Worm (Caenorhabditis elegans): ENCODE data around the gene nduf-2.2.
A peak's percentile ranks its signal among the peaks of the same experiment; 100 is the strongest.

Gene nduf-2.2

ce11 chrIII:6462610-6463009 is 2.4 kb upstream of the nduf-2.2 start, which contains the start of gene T26A5.8 (continued):
- TF ChIP-seq fos-1 (tag; optimal IDR thresholded peaks at IDR 0.05) (no peak), nhr-41 (GFP tag; IDR thresholded peaks at IDR 0.05) (no peak), pha-4 (GFP tag; IDR thresholded peaks at IDR 0.05) (peak; percentile 52; the same call in 1 of the 2 replicates), pha-4 (tag; optimal IDR thresholded peaks at IDR 0.05) (no peak), lin-15B (tag; optimal IDR thresholded peaks at IDR 0.05) (no peak), duxl-1 (tag; optimal IDR thresholded peaks at IDR 0.05; ENCODE audit: poor library complexity) (peak; percentile 60), unc-39 (tag; optimal IDR thresholded peaks at IDR 0.05) (no peak), mdl-1 (tag; optimal IDR thresholded peaks at IDR 0.05) (no peak), nhr-11 (tag; optimal IDR thresholded peaks at IDR 0.05) (no peak), F49E8.2 (tag; optimal IDR thresholded peaks at IDR 0.05; ENCODE audit: borderline replicate concordance) (no peak), zfp-3 (GFP tag; conservative IDR thresholded peaks at IDR 0.05) (peak; percentile 43; the same call in 1 of the 2 replicates), lim-7 (GFP tag; IDR thresholded peaks at IDR 0.05) (no peak), lin-1 (GFP tag; IDR thresholded peaks at IDR 0.05) (0 out of 2 replicates have a peak, but pooled peaks have one; percentile 7), snpc-4 (tag; optimal IDR thresholded peaks at IDR 0.05) (no peak), ces-1 (GFP tag; optimal IDR thresholded peaks at IDR 0.05) (no peak), rbr-2 (tag; optimal IDR thresholded peaks at IDR 0.05) (no peak), egl-43 (GFP tag; IDR thresholded peaks at IDR 0.05) (no peak), tag-97 (GFP tag; IDR thresholded peaks at IDR 0.05) (no peak), nhr-76 (tag; optimal IDR thresholded peaks at IDR 0.05) (no peak), F26F4.8 (GFP tag; conservative IDR thresholded peaks at IDR 0.05) (no peak), skn-1 (tag; optimal IDR thresholded peaks at IDR 0.05) (no peak), nhr-28 (tag; optimal IDR thresholded peaks at IDR 0.05) (no peak), lin-13 (GFP tag; optimal IDR thresholded peaks at IDR 0.05) (no peak), nhr-102 (tag; optimal IDR thresholded peaks at IDR 0.05) (peak; percentile 61), Y48G9A.11 (GFP tag; IDR thresholded peaks at IDR 0.05) (peak; percentile 62), arid-1 (GFP tag; conservative IDR thresholded peaks at IDR 0.05) (no peak), tra-1 (GFP tag; IDR thresholded peaks at IDR 0.05) (no peak), zfp-2 (tag; optimal IDR thresholded peaks at IDR 0.05) (no peak), lsy-2 (tag; optimal IDR thresholded peaks at IDR 0.05) (peak in 1 of 2 experiments; percentile 53), ceh-62 (tag; optimal IDR thresholded peaks at IDR 0.05) (no peak), madf-5 (GFP tag; IDR thresholded peaks at IDR 0.05) (no peak), unc-62 (GFP tag; optimal IDR thresholded peaks at IDR 0.05 in 1 of 2) (peak in 1 of 2 experiments; percentile 33), unc-62 (tag; optimal IDR thresholded peaks at IDR 0.05) (no peak), sdz-12 (GFP tag; optimal IDR thresholded peaks at IDR 0.05) (no peak)

ce11 chrIII:6463679-6464078 is 1.3 kb upstream of the nduf-2.2 start, which contains the start of gene dlc-1:
TSS of gene dlc-1 (minus strand) at chrIII:6463779.
- TF ChIP-seq madf-9 (GFP tag; conservative IDR thresholded peaks at IDR 0.05), result no peak
- no peak for TF ChIP-seq mes-2 (tag; optimal IDR thresholded peaks at IDR 0.05; ENCODE audit: poor library complexity, severe bottlenecking)
- no peak for TF ChIP-seq daf-19 (GFP tag; conservative IDR thresholded peaks at IDR 0.05)
- TF ChIP-seq ztf-7 (tag; optimal IDR thresholded peaks at IDR 0.05), result no peak
- TF ChIP-seq lim-7 (GFP tag; IDR thresholded peaks at IDR 0.05), result no peak
- 0 out of 2 replicates have a peak, but pooled peaks have one; percentile 2 for TF ChIP-seq zfp-3 (GFP tag; conservative IDR thresholded peaks at IDR 0.05)
- TF ChIP-seq hlh-11 (tag; optimal IDR thresholded peaks at IDR 0.05), result no peak
- TF ChIP-seq ceh-28 (tag; optimal IDR thresholded peaks at IDR 0.05), result no peak

ce11 chrIII:6464113-6464571 is 880 bp upstream of the nduf-2.2 start:
- TF ChIP-seq mes-2 (tag; optimal IDR thresholded peaks at IDR 0.05; ENCODE audit: poor library complexity, severe bottlenecking), result peak; percentile 71
- TF ChIP-seq attf-4 (tag; optimal IDR thresholded peaks at IDR 0.05), result no peak
- TF ChIP-seq jun-1 (tag; optimal IDR thresholded peaks at IDR 0.05), result peak; percentile 25
- peak; percentile 72 for TF ChIP-seq T20F7.1 (GFP tag; optimal IDR thresholded peaks at IDR 0.05)
- peak; percentile 22 to 78 for TF ChIP-seq lsy-2 (tag; optimal IDR thresholded peaks at IDR 0.05)
- TF ChIP-seq Y105C5A.15 (GFP tag; IDR thresholded peaks at IDR 0.05), result peak; percentile 81; the same call in 1 of the 2 replicates
- TF ChIP-seq D1046.2 (GFP tag; IDR thresholded peaks at IDR 0.05), result peak; percentile 89
- TF ChIP-seq T26A8.4 (GFP tag; IDR thresholded peaks at IDR 0.05), result peak; percentile 92
- TF ChIP-seq madf-5 (GFP tag; IDR thresholded peaks at IDR 0.05), result no peak
- TF ChIP-seq tag-97 (GFP tag; IDR thresholded peaks at IDR 0.05), result no peak
- TF ChIP-seq dve-1 (tag; optimal IDR thresholded peaks at IDR 0.05; ENCODE audit: insufficient read depth), result peak; percentile 96
- 0 out of 2 replicates have a peak, but pooled peaks have one; percentile 54 for TF ChIP-seq Y75B8A.6 (GFP tag; IDR thresholded peaks at IDR 0.05)
- no peak for TF ChIP-seq ceh-28 (tag; optimal IDR thresholded peaks at IDR 0.05)
- peak; percentile 87; the same call in 1 of the 2 replicates for TF ChIP-seq zfp-3 (GFP tag; conservative IDR thresholded peaks at IDR 0.05)
- no peak for TF ChIP-seq ceh-82 (tag; optimal IDR thresholded peaks at IDR 0.05)
- peak; percentile 71 for TF ChIP-seq lin-13 (GFP tag; optimal IDR thresholded peaks at IDR 0.05)
- TF ChIP-seq rbr-2 (tag; optimal IDR thresholded peaks at IDR 0.05), result peak; percentile 93
- TF ChIP-seq duxl-1 (tag; optimal IDR thresholded peaks at IDR 0.05; ENCODE audit: poor library complexity), result peak; percentile 60

All from whole organism, L4 larva.